Worm (Caenorhabditis elegans): Measurements from ENCODE around the gene srh-115.

ce11 chrV:17273249-17273648, 17.7 kb downstream of the srh-115 start, which contains the start of gene K10G4.10:
- TF ChIP-seq ztf-11 (tag; optimal IDR thresholded peaks at IDR 0.05) (no peak), egl-13 (tag; optimal IDR thresholded peaks at IDR 0.05) (no peak), nhr-76 (tag; optimal IDR thresholded peaks at IDR 0.05) (no peak), unc-86 (tag; optimal IDR thresholded peaks at IDR 0.05) (no peak), aly-2 (tag; optimal IDR thresholded peaks at IDR 0.05) (no peak), nhr-12 (tag; optimal IDR thresholded peaks at IDR 0.05) (no peak), tbx-2 (tag; optimal IDR thresholded peaks at IDR 0.05) (no peak), aha-1 (tag; optimal IDR thresholded peaks at IDR 0.05) (no peak), dsc-1 (tag; optimal IDR thresholded peaks at IDR 0.05) (no peak), unc-62 (GFP tag; optimal IDR thresholded peaks at IDR 0.05) (no peak), pag-3 (tag; optimal IDR thresholded peaks at IDR 0.05; ENCODE audit: borderline replicate concordance, insufficient read depth) (no peak), ama-1 (optimal IDR thresholded peaks at IDR 0.05) (no peak), nhr-77 (tag; optimal IDR thresholded peaks at IDR 0.05) (no peak), nhr-85 (tag) (no peak)
